ENCODE assay signal across 7 worm cellular contexts in genomic region chrII:401211-401610, ce11.
TF ChIP-seq lines count a peak whose summit lies in the region.

No protein-coding gene starts in this region.

TF ChIP-seq in whole organism, L1 larva, 84 proteins besides CTCF, POLR2A, EP300 and RAD21 (continues in another document):
- TF ChIP-seq tlp-1 (tag; optimal IDR thresholded peaks at IDR 0.05; lab: Kevin White, UChicago) (no peak), skn-1 (tag; optimal IDR thresholded peaks at IDR 0.05; lab: Kevin White, UChicago) (no peak), lin-39 (tag; optimal IDR thresholded peaks at IDR 0.05; lab: Kevin White, UChicago) (no peak), fkh-8 (tag; optimal IDR thresholded peaks at IDR 0.05; lab: Kevin White, UChicago) (peak; percentile 53), blmp-1 (tag; optimal IDR thresholded peaks at IDR 0.05; lab: Kevin White, UChicago) (no peak), lir-3 (tag; optimal IDR thresholded peaks at IDR 0.05; lab: Kevin White, UChicago; ENCODE audit: poor library complexity) (no peak), tbx-2 (tag; optimal IDR thresholded peaks at IDR 0.05; lab: Kevin White, UChicago) (peak; percentile 19), nhr-90 (tag; optimal IDR thresholded peaks at IDR 0.05; lab: Kevin White, UChicago; ENCODE audit: poor library complexity) (no peak), hlh-4 (tag; optimal IDR thresholded peaks at IDR 0.05; lab: Kevin White, UChicago) (no peak), ceh-8 (GFP tag; optimal IDR thresholded peaks at IDR 0.05; lab: Kevin White, UChicago) (no peak), efl-3 (GFP tag; optimal IDR thresholded peaks at IDR 0.05; lab: Kevin White, UChicago) (no peak), C34B4.2 (tag; optimal IDR thresholded peaks at IDR 0.05; lab: Kevin White, UChicago) (no peak), sptf-1 (tag; optimal IDR thresholded peaks at IDR 0.05; lab: Kevin White, UChicago) (no peak)

TF ChIP-seq in whole organism, L2 larva, 48 proteins besides CTCF, POLR2A, EP300 and RAD21:
- TF ChIP-seq F13H6.1 (tag; optimal IDR thresholded peaks at IDR 0.05; lab: Kevin White, UChicago): peak; percentile 13
- TF ChIP-seq zag-1 (tag; optimal IDR thresholded peaks at IDR 0.05; lab: Kevin White, UChicago): peak; percentile 49
- peak; percentile 49 for TF ChIP-seq C34F6.9 (tag; optimal IDR thresholded peaks at IDR 0.05; lab: Kevin White, UChicago)
- TF ChIP-seq blmp-1 (tag; optimal IDR thresholded peaks at IDR 0.05; lab: Kevin White, UChicago; ENCODE audit: insufficient read depth): no peak
- TF ChIP-seq nhr-129 (tag; optimal IDR thresholded peaks at IDR 0.05; lab: Kevin White, UChicago): peak; percentile 35
- no peak for TF ChIP-seq nhr-6 (tag; optimal IDR thresholded peaks at IDR 0.05; lab: Kevin White, UChicago)
- peak in 1 of 2 experiments; percentile 47 for TF ChIP-seq lsy-2 (tag; optimal IDR thresholded peaks at IDR 0.05; lab: Kevin White, UChicago)
- TF ChIP-seq unc-55 (GFP tag; optimal IDR thresholded peaks at IDR 0.05; lab: Kevin White, UChicago): peak; percentile 61
- peak; percentile 8 for TF ChIP-seq mab-5 (tag; optimal IDR thresholded peaks at IDR 0.05; lab: Kevin White, UChicago)

TF ChIP-seq in whole organism, L3 larva, 47 proteins besides CTCF, POLR2A, EP300 and RAD21:
- TF ChIP-seq lin-39 (tag; optimal IDR thresholded peaks at IDR 0.05; lab: Kevin White, UChicago) (peak; percentile 20), nhr-28 (tag; optimal IDR thresholded peaks at IDR 0.05; lab: Kevin White, UChicago) (no peak), fkh-10 (GFP tag; optimal IDR thresholded peaks at IDR 0.05; lab: Kevin White, UChicago) (peak; percentile 46), lin-15B (tag; optimal IDR thresholded peaks at IDR 0.05; lab: Kevin White, UChicago) (peak; percentile 8), R02D3.7 (tag; optimal IDR thresholded peaks at IDR 0.05; lab: Kevin White, UChicago) (no peak), hmg-11 (tag; optimal IDR thresholded peaks at IDR 0.05; lab: Kevin White, UChicago) (peak; percentile 77), nfya-1 (tag; optimal IDR thresholded peaks at IDR 0.05; lab: Kevin White, UChicago; ENCODE audit: insufficient read depth) (peak; percentile 57)

TF ChIP-seq in whole organism, L4 larva, 104 proteins besides CTCF, POLR2A, EP300 and RAD21:
- peak in 1 of 2 experiments; percentile 34 for TF ChIP-seq lsy-2 (tag; optimal IDR thresholded peaks at IDR 0.05; lab: Kevin White, UChicago)
- peak; percentile 26 for TF ChIP-seq F37D6.2 (tag; optimal IDR thresholded peaks at IDR 0.05; lab: Kevin White, UChicago)
- no peak for TF ChIP-seq lin-13 (GFP tag; optimal IDR thresholded peaks at IDR 0.05; lab: Kevin White, UChicago)
- no peak for TF ChIP-seq zag-1 (tag; optimal IDR thresholded peaks at IDR 0.05; lab: Kevin White, UChicago)
- TF ChIP-seq rbr-2 (tag; optimal IDR thresholded peaks at IDR 0.05; lab: Kevin White, UChicago): peak; percentile 18
- peak; percentile 48 for TF ChIP-seq mep-1 (tag; optimal IDR thresholded peaks at IDR 0.05; lab: Kevin White, UChicago)
- TF ChIP-seq mes-2 (tag; optimal IDR thresholded peaks at IDR 0.05; lab: Kevin White, UChicago; ENCODE audit: poor library complexity, severe bottlenecking): peak; percentile 6
- peak; percentile 89 for TF ChIP-seq aha-1 (tag; lab: Kevin White, UChicago)
- peak; percentile 48 for TF ChIP-seq fkh-10 (GFP tag; optimal IDR thresholded peaks at IDR 0.05; lab: Kevin White, UChicago)
- TF ChIP-seq nhr-102 (tag; optimal IDR thresholded peaks at IDR 0.05; lab: Kevin White, UChicago): no peak
- peak; percentile 64 for TF ChIP-seq hmg-1.1 (GFP tag; IDR thresholded peaks at IDR 0.05; lab: Robert Waterston, UW)
- TF ChIP-seq dmd-6 (GFP tag; IDR thresholded peaks at IDR 0.05; lab: Robert Waterston, UW): no peak
- TF ChIP-seq saeg-2 (GFP tag; IDR thresholded peaks at IDR 0.05; lab: Robert Waterston, UW): no peak
TF ChIP-seq in whole organism, L4 larva: peak in this region for 8.

TF ChIP-seq in whole organism, late embryonic, 69 proteins besides CTCF, POLR2A, EP300 and RAD21:
- TF ChIP-seq unc-42 (tag; optimal IDR thresholded peaks at IDR 0.05; lab: Kevin White, UChicago) (peak; percentile 41), unc-3 (GFP tag; conservative IDR thresholded peaks at IDR 0.05; lab: Robert Waterston, UW) (0 out of 2 replicates have a peak, but pooled peaks have one; percentile 7), unc-3 (tag; optimal IDR thresholded peaks at IDR 0.05; lab: Kevin White, UChicago) (peak; percentile 63), ceh-31 (tag; optimal IDR thresholded peaks at IDR 0.05; lab: Kevin White, UChicago) (peak; percentile 9), ceh-24 (tag; optimal IDR thresholded peaks at IDR 0.05; lab: Kevin White, UChicago) (no peak), ref-2 (tag; optimal IDR thresholded peaks at IDR 0.05; lab: Kevin White, UChicago) (no peak), nfya-1 (tag; optimal IDR thresholded peaks at IDR 0.05; lab: Kevin White, UChicago) (peak; percentile 8)

TF ChIP-seq in whole organism, mixed stage, embryonic, 35 proteins besides CTCF, POLR2A, EP300 and RAD21:
- TF ChIP-seq ces-1 (GFP tag; optimal IDR thresholded peaks at IDR 0.05; lab: Kevin White, UChicago): peak; percentile 43
- no peak for TF ChIP-seq unc-39 (tag; optimal IDR thresholded peaks at IDR 0.05; lab: Kevin White, UChicago)

TF ChIP-seq in whole organism, young adult, 124 proteins besides CTCF, POLR2A, EP300 and RAD21:
- TF ChIP-seq ets-4 (GFP tag; optimal IDR thresholded peaks at IDR 0.05; lab: Kevin White, UChicago) (no peak), lsl-1 (GFP tag; optimal IDR thresholded peaks at IDR 0.05; lab: Kevin White, UChicago) (no peak), zfh-2 (GFP tag; conservative IDR thresholded peaks at IDR 0.05; lab: Robert Waterston, UW) (0 out of 2 replicates have a peak, but pooled peaks have one; percentile 26)
